Worm (Caenorhabditis elegans) whole organism, L3 larva: Measurements from ENCODE around the gene irld-4.

ENCODE experiments used
- aly-2 ChIP-seq: fragments of 150-350 bp; optimal IDR thresholded peaks from 2 replicates; lab custom pipeline; 2014; ENCODE audit warnings: missing biosample characterization, missing genetic modification characterization
- zag-1 ChIP-seq: fragments of 150-350 bp; optimal IDR thresholded peaks from 2 replicates; lab custom pipeline; 2014; ENCODE audit warnings: missing biosample characterization, missing genetic modification characterization

DNA sequence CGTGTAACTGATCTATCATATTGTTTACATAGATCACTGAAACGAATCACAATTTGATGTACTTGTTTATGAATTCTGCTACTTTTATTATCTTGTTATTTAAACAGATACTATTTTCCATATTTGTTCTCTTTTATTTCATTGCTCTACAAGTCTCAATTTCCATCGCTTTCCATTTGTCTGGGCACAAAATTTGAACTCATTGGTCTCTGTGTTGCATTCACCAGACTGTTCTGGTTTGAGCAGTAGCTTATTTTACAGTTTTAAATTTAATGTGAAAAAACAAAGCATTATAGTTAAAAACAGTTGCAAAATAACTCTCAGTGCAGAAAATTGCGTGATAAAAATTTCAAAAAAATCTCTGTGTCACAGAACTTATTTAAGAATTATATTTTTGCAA is 45.3 kb upstream of the irld-4 start:
- TF ChIP-seq aly-2 (tag; lab: Kevin White, UChicago): no peak
- no peak for TF ChIP-seq zag-1 (tag; lab: Kevin White, UChicago)
